Worm (Caenorhabditis elegans) whole organism, L1 larva: Measurements from ENCODE around the gene pbo-1.

Experiments
- C04F5.9 ChIP-seq: sonication (generic microtip); optimal IDR thresholded peaks from 2 replicates; lab custom pipeline; 2016; ENCODE audit warnings: missing genetic modification characterization, missing compliant biosample characterization
- aly-2 ChIP-seq: fragments of 150-350 bp; optimal IDR thresholded peaks from 2 replicates; lab custom pipeline; 2014; ENCODE audit warnings: missing biosample characterization, missing genetic modification characterization
- ama-1 ChIP-seq: fragments of 150-350 bp; optimal IDR thresholded peaks from 2 replicates; lab custom pipeline; 2014
- blmp-1 ChIP-seq: fragments of 150-350 bp; optimal IDR thresholded peaks from 2 replicates; lab custom pipeline; 2014; ENCODE audit warnings: missing biosample characterization, missing genetic modification characterization
- ceh-88 ChIP-seq: fragments of 200-800 bp; sonication (Bioruptor generic); IDR thresholded peaks from 2 replicates; pipeline ENCODE4 v1.3.6; 2022; ENCODE audit warnings: missing genetic modification characterization, missing compliant biosample characterization
- ceh-90 ChIP-seq: sonication (generic microtip); optimal IDR thresholded peaks from 2 replicates; lab custom pipeline; 2016; ENCODE audit warnings: missing genetic modification characterization, missing compliant biosample characterization
- ces-1 ChIP-seq: fragments of 150-350 bp; optimal IDR thresholded peaks from 2 replicates; lab custom pipeline; 2014; ENCODE audit warnings: missing biosample characterization, missing genetic modification reagents, missing genetic modification characterization
- egl-27 ChIP-seq, 2 experiments: fragments of 150-350 bp in 1 of 2; sonication (generic microtip); optimal IDR thresholded peaks; 3 replicates each; lab custom pipeline; 2017 to 2018; ENCODE audit warnings: missing biosample characterization in 2 of 2, missing genetic modification characterization in 2 of 2, missing genetic modification reagents in 2 of 2
- elt-2 ChIP-seq: sonication (generic microtip); optimal IDR thresholded peaks from 2 replicates; lab custom pipeline; 2016; ENCODE audit warnings: missing genetic modification characterization, mild to moderate bottlenecking, inconsistent platforms, missing compliant biosample characterization, missing genetic modification reagents
- elt-3 ChIP-seq, 6 experiments: fragments of 150-350 bp in 1 of 6; sonication (generic microtip); optimal IDR thresholded peaks; 2 replicates each; lab custom pipeline; 2017 to 2018; ENCODE audit warnings: missing biosample characterization in 6 of 6, missing genetic modification characterization in 6 of 6, inconsistent platforms in 1 of 6
- ets-5 ChIP-seq: fragments of 200-800 bp; sonication (Bioruptor generic); IDR thresholded peaks from 2 replicates; pipeline ENCODE4 v1.3.6; 2022; ENCODE audit warnings: missing genetic modification characterization, missing compliant biosample characterization
- fkh-10 ChIP-seq: sonication (generic microtip); optimal IDR thresholded peaks from 2 replicates; lab custom pipeline; 2017; ENCODE audit warnings: missing biosample characterization, missing genetic modification reagents, missing genetic modification characterization
- grh-1 ChIP-seq: fragments of 200-800 bp; sonication (Bioruptor generic); IDR thresholded peaks from 2 replicates; pipeline ENCODE4 v1.3.6; 2022; ENCODE audit warnings: missing genetic modification reagents, missing genetic modification characterization, missing compliant biosample characterization
- irx-1 ChIP-seq: sonication (generic microtip); optimal IDR thresholded peaks from 2 replicates; lab custom pipeline; 2016; ENCODE audit warnings: missing genetic modification characterization, missing compliant biosample characterization
- lin-13 ChIP-seq: fragments of 150-350 bp; optimal IDR thresholded peaks from 2 replicates; lab custom pipeline; 2014; ENCODE audit warnings: missing biosample characterization, missing genetic modification reagents, missing genetic modification characterization
- lin-14 ChIP-seq: fragments of 200-800 bp; sonication (Bioruptor generic); optimal IDR thresholded peaks from 2 replicates; lab custom pipeline; 2018; ENCODE audit warnings: mild to moderate bottlenecking, missing genetic modification characterization, moderate library complexity, missing compliant biosample characterization
- lin-35 ChIP-seq, 2 experiments: fragments of 150-350 bp; optimal IDR thresholded peaks; 2 replicates each; lab custom pipeline; 2014; ENCODE audit warnings: missing biosample characterization in 2 of 2, missing genetic modification characterization in 2 of 2, missing genetic modification reagents in 2 of 2
- lin-39 ChIP-seq: fragments of 150-350 bp; optimal IDR thresholded peaks from 2 replicates; lab custom pipeline; 2014; ENCODE audit warnings: missing biosample characterization, missing genetic modification reagents, missing genetic modification characterization
- lsy-2 ChIP-seq, 2 experiments: fragments of 150-350 bp; optimal IDR thresholded peaks; 2 replicates each; lab custom pipeline; 2014; ENCODE audit warnings: missing biosample characterization in 2 of 2, missing genetic modification characterization in 2 of 2
- mab-9 ChIP-seq: fragments of 200-800 bp; sonication (Bioruptor generic); IDR thresholded peaks from 2 replicates; pipeline ENCODE4 v1.3.6; 2022; ENCODE audit warnings: missing genetic modification reagents, missing genetic modification characterization, missing compliant biosample characterization
- mep-1 ChIP-seq: fragments of 150-350 bp; optimal IDR thresholded peaks from 2 replicates; lab custom pipeline; 2014; ENCODE audit warnings: missing biosample characterization, missing genetic modification characterization
- nhr-20 ChIP-seq: sonication (generic microtip); optimal IDR thresholded peaks from 2 replicates; lab custom pipeline; 2016; ENCODE audit warnings: mild to moderate bottlenecking, missing genetic modification characterization, missing compliant biosample characterization
- nhr-237 ChIP-seq: fragments of 150-350 bp; optimal IDR thresholded peaks from 2 replicates; lab custom pipeline; 2014; ENCODE audit warnings: missing biosample characterization, missing genetic modification characterization
- nhr-47 ChIP-seq: sonication (generic microtip); optimal IDR thresholded peaks from 2 replicates; lab custom pipeline; 2016; ENCODE audit warnings: mild to moderate bottlenecking, missing genetic modification characterization, moderate library complexity, missing compliant biosample characterization
- nhr-71 ChIP-seq: sonication (generic microtip); optimal IDR thresholded peaks from 2 replicates; lab custom pipeline; 2016; ENCODE audit warnings: mild to moderate bottlenecking, missing genetic modification characterization, moderate library complexity, missing compliant biosample characterization
- nhr-85 ChIP-seq: sonication (generic microtip); peaks from one replicate; lab custom pipeline; 2016; ENCODE audit warnings: missing genetic modification characterization, inconsistent platforms, missing compliant biosample characterization
- nhr-90 ChIP-seq: sonication (generic microtip); optimal IDR thresholded peaks from 2 replicates; lab custom pipeline; 2016; ENCODE audit warnings: mild to moderate bottlenecking, missing genetic modification characterization, missing compliant biosample characterization; ENCODE audit not compliant: poor library complexity
- pag-3 ChIP-seq: sonication (generic microtip); optimal IDR thresholded peaks from 2 replicates; lab custom pipeline; 2017; ENCODE audit warnings: missing genetic modification characterization, mild to moderate bottlenecking, missing compliant biosample characterization, antibody characterized with exemption, borderline replicate concordance; ENCODE audit not compliant: insufficient read depth
- rnt-1 ChIP-seq: sonication (generic microtip); optimal IDR thresholded peaks from 2 replicates; lab custom pipeline; 2016; ENCODE audit warnings: mild to moderate bottlenecking, missing genetic modification characterization, moderate library complexity, missing compliant biosample characterization
- snu-23 ChIP-seq: sonication (generic microtip); optimal IDR thresholded peaks from 2 replicates; lab custom pipeline; 2016; ENCODE audit warnings: missing genetic modification characterization, missing compliant biosample characterization
- sup-37 ChIP-seq: fragments of 200-800 bp; sonication (Bioruptor generic); optimal IDR thresholded peaks from 2 replicates; lab custom pipeline; 2018; ENCODE audit warnings: mild to moderate bottlenecking, missing genetic modification characterization, missing compliant biosample characterization
- tbx-2 ChIP-seq: sonication (generic microtip); optimal IDR thresholded peaks from 2 replicates; lab custom pipeline; 2016; ENCODE audit warnings: missing genetic modification characterization, missing compliant biosample characterization
- unc-98 ChIP-seq: fragments of 200-800 bp; sonication (Bioruptor generic); IDR thresholded peaks from 2 replicates; pipeline ENCODE4 v1.3.6; 2022; ENCODE audit warnings: missing genetic modification characterization, missing compliant biosample characterization
- vab-15 ChIP-seq: sonication (generic microtip); optimal IDR thresholded peaks from 2 replicates; lab custom pipeline; 2017; ENCODE audit warnings: missing genotype, mild to moderate bottlenecking, missing genetic modification characterization, missing compliant biosample characterization

Gene pbo-1

ce11 chrIII:2652704-2653566, 33.3 kb downstream of the pbo-1 start:
- TF ChIP-seq lin-13 (GFP tag; lab: Kevin White, UChicago) (no peak), sup-37 (GFP tag; lab: Kevin White, UChicago) (no peak), aly-2 (no peak), lin-14 (GFP tag; lab: Kevin White, UChicago) (no peak), ceh-90 (tag; lab: Kevin White, UChicago) (no peak), nhr-237 (no peak), irx-1 (tag; lab: Kevin White, UChicago) (no peak), elt-2 (tag; lab: Kevin White, UChicago) (peak; percentile 73)

ce11 chrIII:2651519-2651918, 34.7 kb downstream of the pbo-1 start:
- peak; percentile 19 for TF ChIP-seq snu-23
- peak; percentile 71 for TF ChIP-seq lin-14 (GFP tag; lab: Kevin White, UChicago)
- TF ChIP-seq mep-1 (tag; lab: Kevin White, UChicago), result peak; percentile 18
- TF ChIP-seq ceh-88 (GFP tag; lab: Robert Waterston, UW), result no peak
- TF ChIP-seq nhr-47 (tag; lab: Kevin White, UChicago), result no peak
- no peak for TF ChIP-seq ces-1 (GFP tag; lab: Kevin White, UChicago)
- TF ChIP-seq lin-39 (tag; lab: Kevin White, UChicago), result no peak
- peak; percentile 31 for TF ChIP-seq nhr-90
- TF ChIP-seq egl-27 (tag; optimal IDR thresholded peaks at IDR 0.05; lab: Kevin White, UChicago), result no peak
- TF ChIP-seq nhr-85 (tag; lab: Kevin White, UChicago), result peak; percentile 89
- TF ChIP-seq fkh-10 (GFP tag; lab: Kevin White, UChicago), result no peak
- peak; percentile 7 for TF ChIP-seq nhr-71
- peak; percentile 47 for TF ChIP-seq blmp-1
- TF ChIP-seq grh-1 (GFP tag; lab: Robert Waterston, UW), result 0 out of 2 replicates have a peak, but pooled peaks have one; percentile 20

- peak; percentile 28 for TF ChIP-seq rnt-1 (tag; lab: Kevin White, UChicago)
- peak; percentile 39 for TF ChIP-seq lin-14 (GFP tag; lab: Kevin White, UChicago)
- no peak for TF ChIP-seq lin-35 (GFP tag; optimal IDR thresholded peaks at IDR 0.05; lab: Kevin White, UChicago)
- TF ChIP-seq unc-98 (GFP tag; lab: Robert Waterston, UW), result no peak
- TF ChIP-seq vab-15 (tag; lab: Kevin White, UChicago), result no peak
- TF ChIP-seq snu-23, result no peak
- TF ChIP-seq tbx-2 (tag; lab: Kevin White, UChicago), result no peak
- peak in 1 of 2 experiments; percentile 18 for TF ChIP-seq lsy-2 (tag; optimal IDR thresholded peaks at IDR 0.05; lab: Kevin White, UChicago)
- no peak for TF ChIP-seq nhr-20 (tag; lab: Kevin White, UChicago)
- peak; percentile 47 for TF ChIP-seq nhr-85 (tag; lab: Kevin White, UChicago)
- TF ChIP-seq ama-1 (lab: Kevin White, UChicago), result no peak
- TF ChIP-seq blmp-1, result peak; percentile 73
- TF ChIP-seq C04F5.9 (tag; lab: Kevin White, UChicago), result no peak
- no peak for TF ChIP-seq mab-9 (GFP tag; lab: Robert Waterston, UW)
- TF ChIP-seq pag-3 (tag; lab: Kevin White, UChicago), result no peak
- TF ChIP-seq elt-3 (tag; optimal IDR thresholded peaks at IDR 0.05; lab: Kevin White, UChicago), result peak in 4 of 6 experiments; percentile 40 to 65 (median 44)
- no peak for TF ChIP-seq ets-5
Measured at ce11 chrIII:2647194-2647925, 38.9 kb downstream of the pbo-1 start.
